Fruit fly (Drosophila melanogaster) S2 (cell line): ENCODE results near the gene Kaz.

Source experiments
- CG8478 ChIP-seq: fragments of >200 bp; optimal IDR thresholded peaks from 2 replicates; lab custom pipeline; 2018
- CTCF ChIP-seq, 2 experiments: fragments of >200 bp; optimal IDR thresholded peaks; 2 replicates each; lab custom pipeline; 2018

DNA sequence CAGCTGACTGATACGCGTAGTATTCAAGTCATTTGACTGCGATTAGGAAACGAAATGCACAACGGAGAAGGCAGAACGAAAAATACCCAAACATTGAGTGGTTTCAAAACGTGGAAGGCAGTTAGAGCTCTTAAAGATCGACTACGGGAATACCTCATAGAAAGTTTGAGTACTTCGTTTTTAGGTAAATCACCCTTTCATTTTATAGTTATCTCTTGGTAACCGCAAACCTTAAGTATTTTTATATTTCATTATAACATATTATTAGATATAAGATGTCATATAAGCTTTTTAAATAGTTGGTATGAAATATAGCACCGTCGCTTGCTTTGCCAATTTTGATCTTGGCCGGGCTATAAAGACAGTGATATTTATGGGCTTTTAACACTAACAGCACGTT, 15.4 kb upstream of the Kaz start:
- TF ChIP-seq CG8478 (no peak), CTCF (optimal IDR thresholded peaks at IDR 0.05; lab: Kevin White, UChicago) (no peak)
